Fruit fly (Drosophila melanogaster) whole organism, embryonic: ENCODE measurements around the gene RhoGAP19D.

Source experiments
- B-H1 ChIP-seq: fragments of 200-800 bp; sonication (Bioruptor generic); IDR thresholded peaks from 3 replicates; pipeline ENCODE4 v1.3.6; 2022; ENCODE audit warnings: missing biosample characterization, missing genetic modification characterization
- CG11504 ChIP-seq: fragments of 200-800 bp; sonication (Bioruptor generic); optimal IDR thresholded peaks from 3 replicates; lab custom pipeline; 2019; ENCODE audit warnings: missing biosample characterization, mild to moderate bottlenecking, missing genetic modification characterization, moderate library complexity
- CG11696 ChIP-seq: fragments of 200-800 bp; sonication (Bioruptor generic); IDR thresholded peaks from 2 replicates; pipeline ENCODE4 v1.3.6; 2022; ENCODE audit warnings: missing biosample characterization, missing genetic modification characterization
- CG13123 ChIP-seq: fragments of 200-800 bp; sonication (Bioruptor generic); optimal IDR thresholded peaks from 2 replicates; lab custom pipeline; 2016; ENCODE audit warnings: missing biosample characterization, missing genetic modification characterization
- CG13296 ChIP-seq: fragments of 200-800 bp; sonication (Bioruptor generic); optimal IDR thresholded peaks from 3 replicates; lab custom pipeline; 2018; ENCODE audit warnings: missing biosample characterization, mild to moderate bottlenecking, missing genetic modification characterization
- CG13424 ChIP-seq: fragments of 200-800 bp; sonication (Bioruptor generic); optimal IDR thresholded peaks from 2 replicates; lab custom pipeline; 2019; ENCODE audit warnings: missing biosample characterization, mild to moderate bottlenecking, missing genetic modification characterization, moderate library complexity
- CG14441 ChIP-seq: fragments of 200-800 bp; sonication (Bioruptor generic); IDR thresholded peaks from 2 replicates; pipeline ENCODE4 v1.3.6; 2022; ENCODE audit warnings: missing biosample characterization, missing genetic modification characterization
- CG15269 ChIP-seq: fragments of 200-800 bp; sonication (Bioruptor generic); optimal IDR thresholded peaks from 2 replicates; lab custom pipeline; 2018; ENCODE audit warnings: missing biosample characterization, mild to moderate bottlenecking, missing genetic modification characterization, moderate library complexity
- CG1529 ChIP-seq: fragments of 200-800 bp; sonication (Bioruptor generic); optimal IDR thresholded peaks from 3 replicates; lab custom pipeline; 2018; ENCODE audit warnings: missing biosample characterization, missing genetic modification characterization
- CG15514 ChIP-seq: fragments of 200-800 bp; sonication (Bioruptor generic); optimal IDR thresholded peaks from 3 replicates; lab custom pipeline; 2017; ENCODE audit warnings: missing biosample characterization, missing genetic modification characterization, mild to moderate bottlenecking, moderate library complexity, missing genetic modification reagents
- CG16779 ChIP-seq: fragments of 200-800 bp; sonication (Bioruptor generic); IDR thresholded peaks from 2 replicates; pipeline ENCODE4 v1.3.6; 2022; ENCODE audit warnings: missing biosample characterization, missing genetic modification characterization
- CG17359 ChIP-seq: fragments of 200-800 bp; sonication (Bioruptor generic); optimal IDR thresholded peaks from 3 replicates; lab custom pipeline; 2018; ENCODE audit warnings: missing biosample characterization, mild to moderate bottlenecking, missing genetic modification characterization, moderate library complexity
- CG18619 ChIP-seq: fragments of 200-800 bp; sonication (Bioruptor generic); optimal IDR thresholded peaks from 3 replicates; lab custom pipeline; 2017; ENCODE audit warnings: missing biosample characterization, mild to moderate bottlenecking, missing genetic modification characterization
- CG2120 ChIP-seq: fragments of 200-800 bp; sonication (Bioruptor generic); optimal IDR thresholded peaks from 3 replicates; lab custom pipeline; 2016; ENCODE audit warnings: missing biosample characterization, missing genetic modification characterization
- CG2678 ChIP-seq: fragments of 200-800 bp; sonication (Bioruptor generic); optimal IDR thresholded peaks from 3 replicates; lab custom pipeline; 2019; ENCODE audit warnings: missing biosample characterization, mild to moderate bottlenecking, missing genetic modification characterization, moderate library complexity
- CG33557 ChIP-seq: fragments of 200-800 bp; sonication (Bioruptor generic); optimal IDR thresholded peaks from 2 replicates; lab custom pipeline; 2019; ENCODE audit warnings: missing biosample characterization, mild to moderate bottlenecking, missing genetic modification characterization, moderate library complexity
- CG4360 ChIP-seq: fragments of 200-800 bp; sonication (Bioruptor generic); IDR thresholded peaks from 2 replicates; pipeline ENCODE4 v1.3.6; 2022; ENCODE audit warnings: missing biosample characterization, missing genetic modification characterization
- CG4424 ChIP-seq: fragments of 200-800 bp; sonication (Bioruptor generic); optimal IDR thresholded peaks from 3 replicates; lab custom pipeline; 2016; ENCODE audit warnings: missing biosample characterization, missing genetic modification characterization
- CG6854 ChIP-seq: fragments of 200-800 bp; sonication (Bioruptor generic); optimal IDR thresholded peaks from 3 replicates; lab custom pipeline; 2017; ENCODE audit warnings: missing biosample characterization, mild to moderate bottlenecking, missing genetic modification characterization
- CG7556 ChIP-seq: fragments of 200-800 bp; sonication (Bioruptor generic); optimal IDR thresholded peaks from 2 replicates; lab custom pipeline; 2017; ENCODE audit warnings: missing biosample characterization, mild to moderate bottlenecking, missing genetic modification characterization
- CG8388 ChIP-seq: fragments of 200-800 bp; sonication (Bioruptor generic); optimal IDR thresholded peaks from 2 replicates; lab custom pipeline; 2019; ENCODE audit warnings: missing biosample characterization, mild to moderate bottlenecking, missing genetic modification characterization, moderate library complexity
- CoRest ChIP-seq: fragments of 200-800 bp; sonication (Bioruptor generic); optimal IDR thresholded peaks from 3 replicates; lab custom pipeline; 2018; ENCODE audit warnings: missing biosample characterization, mild to moderate bottlenecking, missing genetic modification characterization, moderate library complexity
- D19A ChIP-seq: fragments of 200-800 bp; optimal IDR thresholded peaks from 3 replicates; lab custom pipeline; 2019; ENCODE audit warnings: missing biosample characterization, mild to moderate bottlenecking, missing genetic modification characterization, moderate library complexity
- Hand ChIP-seq: fragments of 200-800 bp; sonication (Bioruptor generic); optimal IDR thresholded peaks from 2 replicates; lab custom pipeline; 2017; ENCODE audit warnings: mild to moderate bottlenecking, missing biosample characterization, missing genetic modification reagents, missing genetic modification characterization
- HmgD ChIP-seq: fragments of 200-800 bp; sonication (Bioruptor generic); optimal IDR thresholded peaks from 3 replicates; lab custom pipeline; 2016; ENCODE audit warnings: missing biosample characterization, missing genetic modification characterization
- Hmr ChIP-seq: fragments of 200-800 bp; sonication (Bioruptor generic); optimal IDR thresholded peaks from 3 replicates; lab custom pipeline; 2017; ENCODE audit warnings: mild to moderate bottlenecking, missing biosample characterization, missing genetic modification reagents, missing genetic modification characterization
- Mes4 ChIP-seq: fragments of 200-800 bp; sonication (Bioruptor generic); optimal IDR thresholded peaks from 2 replicates; lab custom pipeline; 2016; ENCODE audit warnings: missing biosample characterization, missing genetic modification characterization
- Pdp1 ChIP-seq, 2 experiments: fragments of 200-800 bp; sonication (Bioruptor generic); optimal IDR thresholded peaks; 3 replicates each; lab custom pipeline; 2016; ENCODE audit warnings: missing biosample characterization in 2 of 2, missing genetic modification characterization in 2 of 2, mild to moderate bottlenecking in 1 of 2, moderate library complexity in 1 of 2
- Ptx1 ChIP-seq: fragments of 200-800 bp; sonication (Bioruptor generic); IDR thresholded peaks from 2 replicates; pipeline ENCODE4 v1.3.6; 2022; ENCODE audit warnings: missing biosample characterization, missing genetic modification characterization
- Sox102F ChIP-seq: fragments of 200-800 bp; sonication (Bioruptor generic); optimal IDR thresholded peaks from 2 replicates; lab custom pipeline; 2018; ENCODE audit warnings: missing biosample characterization, mild to moderate bottlenecking, missing genetic modification characterization, moderate library complexity
- Sry-β ChIP-seq: fragments of 200-800 bp; sonication (Bioruptor generic); optimal IDR thresholded peaks from 2 replicates; lab custom pipeline; 2018; ENCODE audit warnings: missing biosample characterization, mild to moderate bottlenecking, missing genetic modification characterization, moderate library complexity
- Taf1 ChIP-seq: fragments of 200-800 bp; sonication (Bioruptor generic); IDR thresholded peaks from 2 replicates; pipeline ENCODE4 v1.3.6; 2022; ENCODE audit warnings: missing biosample characterization, missing genetic modification characterization
- abd-A ChIP-seq: fragments of 200-800 bp; sonication (Bioruptor generic); optimal IDR thresholded peaks from 3 replicates; lab custom pipeline; 2019; ENCODE audit warnings: missing biosample characterization, mild to moderate bottlenecking, missing genetic modification characterization, moderate library complexity
- ara ChIP-seq: fragments of 200-800 bp; sonication (Bioruptor generic); IDR thresholded peaks from 2 replicates; pipeline ENCODE4 v1.3.6; 2022; ENCODE audit warnings: missing biosample characterization, missing genetic modification characterization
- dmrt99B ChIP-seq: fragments of 200-800 bp; sonication (Bioruptor generic); optimal IDR thresholded peaks from 2 replicates; lab custom pipeline; 2018; ENCODE audit warnings: missing biosample characterization, mild to moderate bottlenecking, missing genetic modification characterization, moderate library complexity
- dysf ChIP-seq: fragments of 200-800 bp; sonication (Bioruptor generic); IDR thresholded peaks from 3 replicates; pipeline ENCODE4 v1.3.6; 2022; ENCODE audit warnings: missing biosample characterization, missing genetic modification characterization
- ken ChIP-seq: fragments of 200-800 bp; sonication (Bioruptor generic); IDR thresholded peaks from 3 replicates; pipeline ENCODE4 v1.3.6; 2022; ENCODE audit warnings: missing biosample characterization, missing genetic modification characterization
- lilli ChIP-seq: fragments of 200-800 bp; sonication (Bioruptor generic); optimal IDR thresholded peaks from 3 replicates; lab custom pipeline; 2016; ENCODE audit warnings: missing biosample characterization, missing genetic modification characterization
- onecut ChIP-seq: fragments of 200-800 bp; sonication (Bioruptor generic); IDR thresholded peaks from 2 replicates; pipeline ENCODE4 v1.3.6; 2022; ENCODE audit warnings: missing biosample characterization, missing genetic modification characterization
- row ChIP-seq: fragments of 200-800 bp; sonication (Bioruptor generic); IDR thresholded peaks from 3 replicates; pipeline ENCODE4 v1.3.6; 2022; ENCODE audit warnings: missing biosample characterization, missing genetic modification characterization
- run ChIP-seq: fragments of 200-800 bp; sonication (Bioruptor generic); optimal IDR thresholded peaks from 3 replicates; lab custom pipeline; 2018; ENCODE audit warnings: missing biosample characterization, mild to moderate bottlenecking, missing genetic modification characterization
- sens ChIP-seq: fragments of 200-800 bp; sonication (Bioruptor generic); peaks from one replicate; lab custom pipeline; 2016; ENCODE audit warnings: missing biosample characterization, missing genetic modification characterization
- sob ChIP-seq: fragments of 200-800 bp; sonication (Bioruptor generic); IDR thresholded peaks from 2 replicates; pipeline ENCODE4 v1.3.6; 2022; ENCODE audit warnings: missing biosample characterization, missing genetic modification characterization
- tap ChIP-seq: fragments of 200-800 bp; optimal IDR thresholded peaks from 3 replicates; lab custom pipeline; 2019; ENCODE audit warnings: missing biosample characterization, mild to moderate bottlenecking, missing genetic modification characterization, moderate library complexity

Gene RhoGAP19D

dm6 chrX:20466382-20466928 is 44.0 kb downstream of the RhoGAP19D start:
- TF ChIP-seq dmrt99B: peak; percentile 2
- peak; percentile 22; the same call in 1 of the 3 replicates for TF ChIP-seq row (GFP tag; lab: Robert Waterston, UW)
- TF ChIP-seq Ptx1 (GFP tag; lab: Robert Waterston, UW): 0 out of 2 replicates have a peak, but pooled peaks have one; percentile 37
- TF ChIP-seq CG8388: peak; percentile 76
- TF ChIP-seq HmgD (GFP tag; lab: Kevin White, UChicago): no peak
- TF ChIP-seq CG4424 (GFP tag; lab: Kevin White, UChicago): peak; percentile 3
- TF ChIP-seq sens: peak; percentile 38
- TF ChIP-seq tap: peak; percentile 12
- peak; percentile 30 for TF ChIP-seq CG13296 (GFP tag; lab: Kevin White, UChicago)
- TF ChIP-seq D19A (tag; lab: Kevin White, UChicago): peak; percentile 61
- 0 out of 2 replicates have a peak, but pooled peaks have one; percentile 7 for TF ChIP-seq sob (GFP tag; lab: Robert Waterston, UW)
- TF ChIP-seq CG33557 (GFP tag; lab: Kevin White, UChicago): no peak
- no peak for TF ChIP-seq Mes4 (GFP tag; lab: Kevin White, UChicago)

dm6 chrX:20448828-20449427 is 61.6 kb downstream of the RhoGAP19D start, which contains the start of gene tbc:
tbc (plus strand) TSS chrX:20449331.
- peak; percentile 77 for TF ChIP-seq Sry-β (GFP tag; lab: Kevin White, UChicago)
- 0 out of 2 replicates have a peak, but pooled peaks have one; percentile 22 for TF ChIP-seq CG16779 (GFP tag; lab: Robert Waterston, UW)
- peak; percentile 99 for TF ChIP-seq CG11504 (tag; lab: Kevin White, UChicago)
- TF ChIP-seq Sox102F: no peak

dm6 chrX:20447865-20448584 is 62.5 kb downstream of the RhoGAP19D start:
- peak; percentile 2 for TF ChIP-seq CG13296 (GFP tag; lab: Kevin White, UChicago)
- TF ChIP-seq CG7556 (GFP tag; lab: Kevin White, UChicago): peak; percentile 52
- 0 out of 3 replicates have a peak, but pooled peaks have one; percentile 12 for TF ChIP-seq dysf (GFP tag; lab: Robert Waterston, UW)
- TF ChIP-seq CG1529: no peak
- TF ChIP-seq Taf1: no peak
- TF ChIP-seq lilli: peak; percentile 16
- TF ChIP-seq CoRest (tag; lab: Kevin White, UChicago): peak; percentile 1
- no peak for TF ChIP-seq CG4360 (GFP tag; lab: Robert Waterston, UW)
- peak; percentile 18 for TF ChIP-seq CG13424
- TF ChIP-seq onecut (GFP tag; lab: Robert Waterston, UW): no peak
- TF ChIP-seq CG6854: no peak
- peak; percentile 57 for TF ChIP-seq CG2678 (tag; lab: Kevin White, UChicago)
- peak; percentile 16; the same call in 1 of the 2 replicates for TF ChIP-seq CG14441 (GFP tag; lab: Robert Waterston, UW)
- TF ChIP-seq abd-A: peak; percentile 44
- TF ChIP-seq Pdp1 (GFP tag; optimal IDR thresholded peaks at IDR 0.05; lab: Kevin White, UChicago): no peak
- TF ChIP-seq ken: no peak
- peak; percentile 49 for TF ChIP-seq Hand (GFP tag; lab: Kevin White, UChicago)
- peak; percentile 14 for TF ChIP-seq CG11504 (tag; lab: Kevin White, UChicago)
- TF ChIP-seq ara (GFP tag; lab: Robert Waterston, UW): no peak
- TF ChIP-seq CG17359 (tag; lab: Kevin White, UChicago): peak; percentile 3
- TF ChIP-seq CG2120 (GFP tag; lab: Kevin White, UChicago): peak; percentile 30
- no peak for TF ChIP-seq CG13123 (GFP tag; lab: Kevin White, UChicago)
- TF ChIP-seq CG15269 (tag; lab: Kevin White, UChicago): peak; percentile 17
- TF ChIP-seq CG11696 (GFP tag; lab: Robert Waterston, UW): no peak
- TF ChIP-seq Hmr (GFP tag; lab: Kevin White, UChicago): peak; percentile 36
- TF ChIP-seq CG18619 (GFP tag; lab: Kevin White, UChicago): peak; percentile 30
- TF ChIP-seq run (tag; lab: Kevin White, UChicago): no peak
- TF ChIP-seq CG15514 (GFP tag; lab: Kevin White, UChicago): no peak
- TF ChIP-seq B-H1 (GFP tag; lab: Robert Waterston, UW): no peak
